Worm (Caenorhabditis elegans) whole organism, mixed stage, embryonic: Measurements from ENCODE around the gene rpl-32.

Experiments
- bed-3 ChIP-seq: fragments of 200-800 bp; sonication (Bioruptor generic); optimal IDR thresholded peaks from 3 replicates; lab custom pipeline; 2018; ENCODE audit warnings: mild to moderate bottlenecking, missing genetic modification characterization, moderate library complexity, missing compliant biosample characterization
- blmp-1 ChIP-seq: fragments of 150-350 bp; optimal IDR thresholded peaks from 2 replicates; lab custom pipeline; 2014; ENCODE audit warnings: missing biosample characterization, missing genetic modification characterization
- ceh-39 ChIP-seq: fragments of 150-350 bp; optimal IDR thresholded peaks from 2 replicates; lab custom pipeline; 2014; ENCODE audit warnings: missing biosample characterization, missing genetic modification characterization
- ceh-43 ChIP-seq: fragments of 200-800 bp; sonication (Bioruptor generic); optimal IDR thresholded peaks from 2 replicates; lab custom pipeline; 2018; ENCODE audit warnings: mild to moderate bottlenecking, missing genetic modification characterization, moderate library complexity, missing compliant biosample characterization
- ceh-83 ChIP-seq: fragments of 200-800 bp; sonication (Bioruptor generic); optimal IDR thresholded peaks from 2 replicates; lab custom pipeline; 2018; ENCODE audit warnings: mild to moderate bottlenecking, missing genetic modification characterization, missing compliant biosample characterization
- ces-1 ChIP-seq: fragments of 150-350 bp; optimal IDR thresholded peaks from 2 replicates; lab custom pipeline; 2014; ENCODE audit warnings: missing biosample characterization, missing genetic modification reagents, missing genetic modification characterization
- cnd-1 ChIP-seq: fragments of 200-800 bp; sonication (Bioruptor generic); optimal IDR thresholded peaks from 2 replicates; lab custom pipeline; 2018; ENCODE audit warnings: mild to moderate bottlenecking, missing genetic modification characterization, missing compliant biosample characterization
- drap-1 ChIP-seq: fragments of 200-800 bp; sonication (Bioruptor generic); optimal IDR thresholded peaks from 3 replicates; lab custom pipeline; 2018; ENCODE audit warnings: mild to moderate bottlenecking, missing genetic modification characterization, missing compliant biosample characterization
- elt-1 ChIP-seq: sonication (generic microtip); optimal IDR thresholded peaks from 2 replicates; lab custom pipeline; 2017; ENCODE audit warnings: missing genetic modification characterization, mild to moderate bottlenecking, missing compliant biosample characterization, antibody characterized with exemption, moderate library complexity, borderline replicate concordance; ENCODE audit not compliant: insufficient read depth
- elt-3 ChIP-seq: fragments of 150-350 bp; optimal IDR thresholded peaks from 2 replicates; lab custom pipeline; 2014; ENCODE audit warnings: missing biosample characterization, missing genetic modification characterization
- flh-1 ChIP-seq: fragments of 200-800 bp; sonication (Bioruptor generic); optimal IDR thresholded peaks from 2 replicates; lab custom pipeline; 2018; ENCODE audit warnings: mild to moderate bottlenecking, missing genetic modification characterization, moderate library complexity, missing compliant biosample characterization
- ham-2 ChIP-seq: fragments of 200-800 bp; sonication (Bioruptor generic); optimal IDR thresholded peaks from 2 replicates; lab custom pipeline; 2018; ENCODE audit warnings: mild to moderate bottlenecking, missing genetic modification characterization, missing compliant biosample characterization
- hlh-1 ChIP-seq: fragments of 150-350 bp; optimal IDR thresholded peaks from 2 replicates; lab custom pipeline; 2014; ENCODE audit warnings: missing biosample characterization, missing genetic modification reagents, missing genetic modification characterization
- lin-13 ChIP-seq: fragments of 150-350 bp; optimal IDR thresholded peaks from 2 replicates; lab custom pipeline; 2014; ENCODE audit warnings: missing biosample characterization, missing genetic modification characterization
- lin-32 ChIP-seq: fragments of 200-800 bp; sonication (Bioruptor generic); optimal IDR thresholded peaks from 2 replicates; lab custom pipeline; 2018; ENCODE audit warnings: mild to moderate bottlenecking, missing genetic modification characterization, missing compliant biosample characterization
- lsy-2 ChIP-seq: fragments of 150-350 bp; optimal IDR thresholded peaks from 2 replicates; lab custom pipeline; 2014; ENCODE audit warnings: missing biosample characterization, missing genetic modification characterization
- mab-5 ChIP-seq: fragments of 150-350 bp; optimal IDR thresholded peaks from 2 replicates; lab custom pipeline; 2014; ENCODE audit warnings: missing biosample characterization, missing genetic modification characterization
- mep-1 ChIP-seq: fragments of 150-350 bp; optimal IDR thresholded peaks from 2 replicates; lab custom pipeline; 2017; ENCODE audit warnings: missing biosample characterization, missing genetic modification reagents, missing genetic modification characterization, inconsistent platforms
- mls-2 ChIP-seq: sonication (generic microtip); optimal IDR thresholded peaks from 2 replicates; lab custom pipeline; 2016; ENCODE audit warnings: mild to moderate bottlenecking, missing genetic modification characterization, moderate library complexity, missing compliant biosample characterization
- nhr-12 ChIP-seq: fragments of 150-350 bp; optimal IDR thresholded peaks from 2 replicates; lab custom pipeline; 2014; ENCODE audit warnings: missing biosample characterization, missing genetic modification characterization
- nhr-2 ChIP-seq: fragments of 150-350 bp; optimal IDR thresholded peaks from 2 replicates; lab custom pipeline; 2014; ENCODE audit warnings: missing biosample characterization, missing genetic modification characterization
- nhr-237 ChIP-seq: fragments of 150-350 bp; optimal IDR thresholded peaks from 2 replicates; lab custom pipeline; 2014; ENCODE audit warnings: missing biosample characterization, missing genetic modification characterization
- nhr-76 ChIP-seq: sonication (generic microtip); optimal IDR thresholded peaks from 2 replicates; lab custom pipeline; 2017; ENCODE audit warnings: missing biosample characterization, missing genetic modification characterization
- pha-4 ChIP-seq: fragments of 150-350 bp; optimal IDR thresholded peaks from 2 replicates; lab custom pipeline; 2018; ENCODE audit warnings: missing biosample characterization, missing genetic modification reagents, missing genetic modification characterization
- sem-2 ChIP-seq: fragments of 200-800 bp; sonication (Bioruptor generic); optimal IDR thresholded peaks from 2 replicates; lab custom pipeline; 2018; ENCODE audit warnings: mild to moderate bottlenecking, missing genetic modification characterization, missing compliant biosample characterization
- snpc-4 ChIP-seq: fragments of 150-350 bp; optimal IDR thresholded peaks from 2 replicates; lab custom pipeline; 2014; ENCODE audit warnings: missing biosample characterization, missing genetic modification characterization
- sptf-1 ChIP-seq: sonication (generic microtip); optimal IDR thresholded peaks from 2 replicates; lab custom pipeline; 2017; ENCODE audit warnings: mild to moderate bottlenecking, missing genetic modification characterization, moderate library complexity, missing compliant biosample characterization
- tbx-8 ChIP-seq: fragments of 200-800 bp; sonication (Bioruptor generic); optimal IDR thresholded peaks from 2 replicates; lab custom pipeline; 2018; ENCODE audit warnings: mild to moderate bottlenecking, missing genetic modification characterization, moderate library complexity, missing compliant biosample characterization
- unc-120 ChIP-seq: sonication (generic microtip); optimal IDR thresholded peaks from 2 replicates; lab custom pipeline; 2017; ENCODE audit warnings: missing genetic modification characterization, missing compliant biosample characterization; ENCODE audit not compliant: poor library complexity, severe bottlenecking
- unc-39 ChIP-seq: fragments of 150-350 bp; optimal IDR thresholded peaks from 2 replicates; lab custom pipeline; 2014; ENCODE audit warnings: missing biosample characterization, missing genetic modification characterization
- zip-8 ChIP-seq: fragments of 150-350 bp; optimal IDR thresholded peaks from 2 replicates; lab custom pipeline; 2014; ENCODE audit warnings: missing biosample characterization, missing genetic modification characterization
- ztf-11 ChIP-seq: fragments of 150-350 bp; optimal IDR thresholded peaks from 2 replicates; lab custom pipeline; 2014; ENCODE audit warnings: missing biosample characterization, missing genetic modification characterization

The rpl-32 gene

ce11 chrII:9028096-9028495 lies 28.8 kb downstream of the rpl-32 start:
- no peak for TF ChIP-seq mep-1 (tag; lab: Kevin White, UChicago)
- TF ChIP-seq mls-2 (tag; lab: Kevin White, UChicago) = no peak
- no peak for TF ChIP-seq ceh-39 (tag; lab: Kevin White, UChicago)
- TF ChIP-seq sem-2 = no peak
- TF ChIP-seq ham-2 = no peak
- no peak for TF ChIP-seq hlh-1 (tag; lab: Kevin White, UChicago)
- TF ChIP-seq lin-32 (GFP tag; lab: Kevin White, UChicago) = no peak
- no peak for TF ChIP-seq lsy-2
- TF ChIP-seq zip-8 (tag; lab: Kevin White, UChicago) = no peak
- TF ChIP-seq bed-3 (GFP tag; lab: Kevin White, UChicago) = no peak
- TF ChIP-seq blmp-1 (tag; lab: Kevin White, UChicago) = no peak
- no peak for TF ChIP-seq lin-13 (tag; lab: Kevin White, UChicago)
- no peak for TF ChIP-seq snpc-4 (tag; lab: Kevin White, UChicago)
- no peak for TF ChIP-seq ceh-43 (GFP tag; lab: Kevin White, UChicago)
- no peak for TF ChIP-seq ztf-11 (tag; lab: Kevin White, UChicago)
- no peak for TF ChIP-seq elt-3 (tag; lab: Kevin White, UChicago)
- TF ChIP-seq pha-4 = no peak
- TF ChIP-seq nhr-76 (tag; lab: Kevin White, UChicago) = no peak
- no peak for TF ChIP-seq unc-120
- no peak for TF ChIP-seq drap-1
- TF ChIP-seq, all 35 proteins: peak for 0

DNA sequence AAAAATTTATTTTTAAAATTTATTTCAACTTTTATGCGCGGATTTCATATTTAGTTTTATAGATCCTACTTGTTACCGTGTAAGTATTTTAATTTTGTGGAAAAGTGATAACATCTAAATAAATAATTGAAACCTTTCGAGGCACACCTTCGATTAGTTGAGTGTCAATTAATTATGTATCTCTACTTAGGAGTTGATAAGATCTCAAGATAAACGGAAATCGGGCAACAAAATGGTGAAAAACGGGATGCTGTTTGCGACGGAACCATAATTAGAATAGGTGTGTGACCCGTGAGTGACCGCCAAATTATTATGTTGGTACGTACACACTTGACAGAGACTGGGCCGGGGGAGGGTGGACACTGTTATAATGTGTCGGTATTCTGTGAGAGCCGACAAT lies 30.5 kb downstream of the rpl-32 start:
- no peak for TF ChIP-seq lin-13 (tag; lab: Kevin White, UChicago)
- no peak for TF ChIP-seq bed-3 (GFP tag; lab: Kevin White, UChicago)
- no peak for TF ChIP-seq mab-5 (tag; lab: Kevin White, UChicago)
- TF ChIP-seq unc-39 (tag; lab: Kevin White, UChicago) = no peak
- no peak for TF ChIP-seq mep-1 (tag; lab: Kevin White, UChicago)
- TF ChIP-seq hlh-1 (tag; lab: Kevin White, UChicago) = no peak
- TF ChIP-seq nhr-2 (tag; lab: Kevin White, UChicago) = peak; percentile 44

ce11 chrII:9024312-9024711 lies 32.6 kb downstream of the rpl-32 start:
- TF ChIP-seq flh-1 (GFP tag; lab: Kevin White, UChicago) (no peak), cnd-1 (tag; lab: Kevin White, UChicago) (no peak), sem-2 (no peak), mab-5 (tag; lab: Kevin White, UChicago) (no peak), zip-8 (tag; lab: Kevin White, UChicago) (no peak), nhr-237 (tag; lab: Kevin White, UChicago) (no peak), ham-2 (no peak), nhr-76 (tag; lab: Kevin White, UChicago) (no peak), ceh-83 (GFP tag; lab: Kevin White, UChicago) (no peak), drap-1 (no peak), lsy-2 (no peak), ces-1 (GFP tag; lab: Kevin White, UChicago) (no peak), tbx-8 (no peak), ztf-11 (tag; lab: Kevin White, UChicago) (no peak), elt-1 (tag; lab: Kevin White, UChicago) (no peak), sptf-1 (tag; lab: Kevin White, UChicago) (no peak), pha-4 (no peak), lin-32 (GFP tag; lab: Kevin White, UChicago) (no peak)

DNA sequence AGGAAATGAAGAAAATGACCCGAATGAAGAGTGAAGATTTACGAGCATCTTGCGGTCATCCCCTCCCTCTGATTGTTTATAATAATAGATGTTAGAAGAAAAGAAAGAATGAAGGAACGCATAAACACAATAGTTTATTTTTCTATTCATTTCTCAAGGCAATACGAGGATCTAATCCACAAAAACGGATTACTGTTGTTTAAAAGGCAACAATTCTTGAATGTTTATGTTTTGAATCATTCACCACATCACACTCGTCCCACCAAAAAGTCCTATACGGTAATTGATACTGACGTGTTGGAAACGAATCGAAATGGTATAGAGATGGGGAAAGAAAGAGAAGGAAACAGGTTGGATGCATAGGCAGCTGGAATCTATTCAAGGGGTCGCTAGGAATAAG lies 35.3 kb downstream of the rpl-32 start:
- no peak for TF ChIP-seq mls-2 (tag; lab: Kevin White, UChicago)
- no peak for TF ChIP-seq blmp-1 (tag; lab: Kevin White, UChicago)
- TF ChIP-seq mep-1 (tag; lab: Kevin White, UChicago) = no peak
- TF ChIP-seq nhr-76 (tag; lab: Kevin White, UChicago) = no peak
- no peak for TF ChIP-seq ceh-39 (tag; lab: Kevin White, UChicago)
- TF ChIP-seq sem-2 = no peak
- no peak for TF ChIP-seq cnd-1 (tag; lab: Kevin White, UChicago)
- TF ChIP-seq ces-1 (GFP tag; lab: Kevin White, UChicago) = no peak
- TF ChIP-seq flh-1 (GFP tag; lab: Kevin White, UChicago) = no peak
- TF ChIP-seq nhr-2 (tag; lab: Kevin White, UChicago) = no peak
- no peak for TF ChIP-seq pha-4
- TF ChIP-seq ham-2 = no peak
- TF ChIP-seq nhr-12 (tag; lab: Kevin White, UChicago) = no peak
- no peak for TF ChIP-seq ztf-11 (tag; lab: Kevin White, UChicago)
- TF ChIP-seq ceh-83 (GFP tag; lab: Kevin White, UChicago) = no peak
